Fruit fly (Drosophila melanogaster) whole organism, pupa: Measurements from ENCODE around the gene CG12289.

Experiments used
- CG10348 ChIP-seq: fragments of 200-800 bp; sonication (Bioruptor generic); IDR thresholded peaks from 2 replicates; pipeline ENCODE4 v1.3.6; 2022; ENCODE audit warnings: missing biosample characterization, missing genetic modification characterization
- CG12605 ChIP-seq: fragments of 200-800 bp; sonication (Bioruptor generic); IDR thresholded peaks from 2 replicates; pipeline ENCODE4 v1.3.6; 2022; ENCODE audit warnings: missing biosample characterization, missing genetic modification characterization
- CG13204 ChIP-seq: fragments of 200-800 bp; sonication (Bioruptor generic); optimal IDR thresholded peaks from 2 replicates; lab custom pipeline; 2018; ENCODE audit warnings: missing biosample characterization, mild to moderate bottlenecking, missing genetic modification characterization, moderate library complexity
- CG14655 ChIP-seq: fragments of 200-800 bp; sonication (Bioruptor generic); optimal IDR thresholded peaks from 3 replicates; lab custom pipeline; 2017; ENCODE audit warnings: mild to moderate bottlenecking, missing biosample characterization, missing genetic modification reagents, missing genetic modification characterization
- CG15710 ChIP-seq: fragments of 200-800 bp; sonication (Bioruptor generic); optimal IDR thresholded peaks from 2 replicates; lab custom pipeline; 2018; ENCODE audit warnings: missing biosample characterization, mild to moderate bottlenecking, missing genetic modification characterization, moderate library complexity
- CG17806 ChIP-seq: fragments of 200-800 bp; sonication (Bioruptor generic); optimal IDR thresholded peaks from 2 replicates; lab custom pipeline; 2018; ENCODE audit warnings: missing biosample characterization, mild to moderate bottlenecking, missing genetic modification characterization, moderate library complexity
- CG32121 ChIP-seq: fragments of 200-800 bp; sonication (Bioruptor generic); IDR thresholded peaks from 2 replicates; pipeline ENCODE4 v1.3.6; 2022; ENCODE audit warnings: missing biosample characterization, missing genetic modification characterization
- CG34367 ChIP-seq: fragments of 200-800 bp; sonication (Bioruptor generic); optimal IDR thresholded peaks from 2 replicates; lab custom pipeline; 2018; ENCODE audit warnings: missing biosample characterization, mild to moderate bottlenecking, missing genetic modification characterization
- CG4496 ChIP-seq: fragments of 200-800 bp; sonication (Bioruptor generic); IDR thresholded peaks from 3 replicates; pipeline ENCODE4 v1.3.6; 2022; ENCODE audit warnings: missing biosample characterization, missing genetic modification characterization
- CG8159 ChIP-seq: fragments of 200-800 bp; sonication (Bioruptor generic); optimal IDR thresholded peaks from 3 replicates; lab custom pipeline; 2018; ENCODE audit warnings: missing biosample characterization, mild to moderate bottlenecking, missing genetic modification characterization, moderate library complexity
- CG8301 ChIP-seq: fragments of 200-800 bp; sonication (Bioruptor generic); optimal IDR thresholded peaks from 2 replicates; lab custom pipeline; 2018; ENCODE audit warnings: missing biosample characterization, mild to moderate bottlenecking, missing genetic modification characterization
- CG9948 ChIP-seq: fragments of 200-800 bp; sonication (Bioruptor generic); optimal IDR thresholded peaks from 2 replicates; lab custom pipeline; 2018; ENCODE audit warnings: missing biosample characterization, mild to moderate bottlenecking, missing genetic modification characterization, moderate library complexity
- D1 ChIP-seq: fragments of 200-800 bp; sonication (Bioruptor generic); optimal IDR thresholded peaks from 2 replicates; lab custom pipeline; 2018; ENCODE audit warnings: missing biosample characterization, mild to moderate bottlenecking, missing genetic modification characterization, moderate library complexity
- EcR ChIP-seq: fragments of 200-800 bp; sonication (Bioruptor generic); optimal IDR thresholded peaks from 3 replicates; lab custom pipeline; 2019; ENCODE audit warnings: missing biosample characterization, missing genetic modification characterization, mild to moderate bottlenecking, moderate library complexity, missing genetic modification reagents
- Ets98B ChIP-seq: fragments of 200-800 bp; sonication (Bioruptor generic); IDR thresholded peaks from 2 replicates; pipeline ENCODE4 v1.3.6; 2022; ENCODE audit warnings: missing biosample characterization, missing genetic modification characterization
- Pif1A ChIP-seq: fragments of 200-800 bp; sonication (Bioruptor generic); optimal IDR thresholded peaks from 3 replicates; lab custom pipeline; 2016; ENCODE audit warnings: missing biosample characterization, missing genetic modification characterization
- Pif1B ChIP-seq: fragments of 200-800 bp; sonication (Bioruptor generic); optimal IDR thresholded peaks from 3 replicates; lab custom pipeline; 2016; ENCODE audit warnings: missing biosample characterization, missing genetic modification characterization
- Snoo ChIP-seq: fragments of 200-800 bp; sonication (Bioruptor generic); optimal IDR thresholded peaks from 3 replicates; lab custom pipeline; 2017; ENCODE audit warnings: missing biosample characterization, mild to moderate bottlenecking, missing genetic modification characterization, inconsistent platforms
- fd96Ca ChIP-seq: fragments of 200-800 bp; sonication (Bioruptor generic); IDR thresholded peaks from 3 replicates; pipeline ENCODE4 v1.3.6; 2022; ENCODE audit warnings: missing biosample characterization, missing genetic modification characterization
- gl ChIP-seq: fragments of 200-800 bp; sonication (Bioruptor generic); optimal IDR thresholded peaks from 2 replicates; lab custom pipeline; 2018; ENCODE audit warnings: missing biosample characterization, mild to moderate bottlenecking, missing genetic modification characterization
- rn ChIP-seq: fragments of 200-800 bp; sonication (Bioruptor generic); IDR thresholded peaks from 2 replicates; pipeline ENCODE4 v1.3.6; 2022; ENCODE audit warnings: missing biosample characterization, missing genetic modification characterization

CG12289 gene

DNA sequence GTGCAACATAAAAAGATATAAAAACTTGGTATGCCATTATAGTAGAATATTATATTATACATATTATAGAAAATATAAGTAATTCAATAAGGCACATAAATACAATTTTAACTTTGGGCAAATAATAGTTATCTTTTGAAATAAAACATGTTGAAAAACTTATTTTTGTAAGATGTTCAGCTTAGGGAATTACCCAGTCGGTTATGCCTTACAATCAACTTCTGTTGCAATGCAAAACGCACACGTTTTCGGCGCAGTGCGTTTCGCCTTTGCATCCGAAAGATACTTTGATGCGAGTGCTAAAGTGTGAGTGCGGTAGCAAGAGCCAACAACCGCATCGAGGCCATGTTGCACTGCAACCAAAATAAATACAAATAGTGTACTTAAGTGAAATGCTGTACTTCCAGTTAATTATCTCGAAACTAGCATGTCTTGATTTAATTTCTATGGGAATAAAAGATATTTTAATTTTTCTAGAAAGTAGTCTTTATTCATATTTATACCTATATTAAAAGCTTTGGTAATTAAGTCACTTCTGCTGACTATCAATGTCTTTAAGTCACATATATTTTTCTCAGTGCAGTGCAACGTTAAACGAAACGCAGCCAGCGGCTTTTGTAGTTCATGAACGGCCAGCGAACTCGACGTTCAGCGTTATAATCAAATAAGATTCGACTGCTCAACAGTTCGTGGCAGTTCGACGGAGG, 11.1 kb downstream of the CG12289 start:
- TF ChIP-seq gl (tag; lab: Kevin White, UChicago) = peak; percentile 49
- peak; percentile 84 for TF ChIP-seq Pif1A (GFP tag; lab: Kevin White, UChicago)
- peak; percentile 93 for TF ChIP-seq CG32121 (GFP tag; lab: Robert Waterston, UW)
- peak; percentile 64 for TF ChIP-seq CG12605
- TF ChIP-seq CG14655 (GFP tag; lab: Kevin White, UChicago) = peak; percentile 92
- peak; percentile 99 for TF ChIP-seq EcR (GFP tag; lab: Kevin White, UChicago)
- TF ChIP-seq CG15710 (tag; lab: Kevin White, UChicago) = peak; percentile 80
- TF ChIP-seq CG4496 = peak; percentile 93
- TF ChIP-seq CG10348 (GFP tag; lab: Robert Waterston, UW) = no peak; the same call in 1 of the 2 replicates
- peak; percentile 93 for TF ChIP-seq CG8301 (tag; lab: Kevin White, UChicago)
- peak; percentile 83 for TF ChIP-seq fd96Ca (GFP tag; lab: Robert Waterston, UW)
- peak; percentile 90 for TF ChIP-seq CG8159 (tag; lab: Kevin White, UChicago)
- peak; percentile 12 for TF ChIP-seq CG34367 (tag; lab: Kevin White, UChicago)
- TF ChIP-seq D1 (tag; lab: Kevin White, UChicago) = peak; percentile 79
- peak; percentile 56; the same call in 1 of the 2 replicates for TF ChIP-seq rn
- TF ChIP-seq CG9948 (tag; lab: Kevin White, UChicago) = peak; percentile 89
- TF ChIP-seq CG13204 (GFP tag; lab: Kevin White, UChicago) = peak; percentile 44
- TF ChIP-seq Pif1B (GFP tag; lab: Kevin White, UChicago) = peak; percentile 74
- TF ChIP-seq Snoo (tag; lab: Kevin White, UChicago) = peak; percentile 18
- TF ChIP-seq Ets98B = peak; percentile 90
- peak; percentile 89 for TF ChIP-seq CG17806 (tag; lab: Kevin White, UChicago)
- TF ChIP-seq, all 21 proteins: peak for 20

DNA sequence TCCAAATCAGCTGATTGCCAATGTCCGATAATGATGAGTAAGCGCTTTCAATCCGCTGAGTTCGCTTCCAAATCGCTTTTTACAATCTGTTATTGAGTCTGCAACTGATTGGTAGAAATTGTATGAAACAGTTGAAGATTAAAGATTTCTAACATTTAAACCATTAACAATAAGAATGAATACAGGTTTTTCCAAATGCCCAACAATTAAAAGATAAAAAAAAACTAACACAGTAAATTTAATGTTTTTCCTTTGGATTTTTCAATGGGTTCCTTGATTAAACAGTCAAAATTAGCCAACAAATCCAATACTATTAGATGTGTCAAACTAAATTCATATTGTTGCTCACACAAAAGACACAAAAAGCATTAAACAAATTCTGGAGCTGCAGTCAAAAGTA, 13.4 kb downstream of the CG12289 start, which contains the start of gene CG7557:
CG7557 (plus strand) TSS at position 301 of the 400 bp plus-strand sequence.
- no peak for TF ChIP-seq Pif1A (GFP tag; lab: Kevin White, UChicago)
- TF ChIP-seq Pif1B (GFP tag; lab: Kevin White, UChicago) = no peak
- no peak for TF ChIP-seq rn
- no peak for TF ChIP-seq CG13204 (GFP tag; lab: Kevin White, UChicago)
- no peak for TF ChIP-seq Ets98B
- no peak for TF ChIP-seq CG15710 (tag; lab: Kevin White, UChicago)
- no peak for TF ChIP-seq CG14655 (GFP tag; lab: Kevin White, UChicago)
- no peak for TF ChIP-seq CG8159 (tag; lab: Kevin White, UChicago)
- TF ChIP-seq CG10348 (GFP tag; lab: Robert Waterston, UW) = no peak
- TF ChIP-seq CG12605 = no peak
- TF ChIP-seq CG17806 (tag; lab: Kevin White, UChicago) = no peak
- TF ChIP-seq, all 21 proteins: peak for 0

DNA sequence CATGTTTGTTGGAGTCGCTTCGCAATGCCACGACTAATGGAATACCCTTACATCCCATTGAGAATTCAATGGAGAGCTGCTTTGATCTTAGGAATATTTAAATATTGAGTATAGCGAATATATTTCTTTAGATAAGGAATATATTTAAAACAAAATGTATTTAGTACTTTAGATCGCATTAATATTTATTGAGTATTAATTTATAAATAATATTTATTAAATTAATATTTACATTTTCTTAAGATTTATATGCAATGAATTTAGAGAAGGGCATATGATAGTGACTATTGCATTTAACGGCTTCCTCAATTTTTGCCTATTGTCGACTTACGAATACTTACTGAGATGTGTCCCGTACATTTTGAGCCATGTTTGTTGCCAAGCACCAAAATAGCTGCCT, 14.1 kb downstream of the CG12289 start:
- TF ChIP-seq CG12605 (no peak), D1 (tag; lab: Kevin White, UChicago) (no peak), CG13204 (GFP tag; lab: Kevin White, UChicago) (no peak), CG17806 (tag; lab: Kevin White, UChicago) (no peak), CG8301 (tag; lab: Kevin White, UChicago) (peak; percentile 28), Pif1B (GFP tag; lab: Kevin White, UChicago) (peak; percentile 1), Pif1A (GFP tag; lab: Kevin White, UChicago) (no peak), CG4496 (no peak; the same call in 2 of the 3 replicates), Snoo (tag; lab: Kevin White, UChicago) (no peak), EcR (GFP tag; lab: Kevin White, UChicago) (no peak), gl (tag; lab: Kevin White, UChicago) (no peak), CG15710 (tag; lab: Kevin White, UChicago) (peak; percentile 31), Ets98B (no peak), rn (no peak), CG10348 (GFP tag; lab: Robert Waterston, UW) (no peak), CG8159 (tag; lab: Kevin White, UChicago) (peak; percentile 46), CG34367 (tag; lab: Kevin White, UChicago) (no peak), CG32121 (GFP tag; lab: Robert Waterston, UW) (0 out of 2 replicates have a peak, but pooled peaks have one; percentile 8), CG9948 (tag; lab: Kevin White, UChicago) (peak; percentile 21), CG14655 (GFP tag; lab: Kevin White, UChicago) (peak; percentile 77), fd96Ca (GFP tag; lab: Robert Waterston, UW) (no peak)

DNA sequence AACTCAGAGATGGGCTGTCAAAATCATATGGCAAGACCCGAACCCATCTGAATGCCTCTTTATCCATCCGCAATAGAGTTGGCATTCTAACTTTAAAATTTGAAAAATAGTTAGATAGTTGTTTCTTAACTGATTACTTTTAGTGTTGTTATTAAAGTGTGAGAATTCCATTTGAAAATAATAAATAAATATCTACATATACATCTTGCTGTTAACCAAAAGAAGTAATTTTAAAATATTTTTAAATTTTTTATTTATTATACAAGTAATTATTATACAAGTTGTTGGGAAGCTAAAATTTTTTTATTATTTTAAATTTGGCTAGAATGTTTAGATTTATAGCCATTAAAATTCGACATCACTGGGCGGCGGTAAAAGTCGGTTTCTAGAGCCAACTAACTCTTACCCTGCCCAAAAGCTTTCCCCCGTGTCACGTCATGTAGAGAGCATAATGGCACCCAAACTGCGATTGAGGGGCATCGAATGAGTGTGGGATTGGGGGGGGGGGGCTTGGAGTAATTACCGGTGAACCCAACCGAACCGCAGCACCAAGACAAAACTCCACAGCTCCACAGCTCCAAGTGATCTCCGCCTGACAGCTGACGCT, 14.7 kb downstream of the CG12289 start:
- no peak for TF ChIP-seq rn
- no peak for TF ChIP-seq gl (tag; lab: Kevin White, UChicago)
- peak; percentile 45 for TF ChIP-seq CG14655 (GFP tag; lab: Kevin White, UChicago)
- no peak for TF ChIP-seq CG12605
- TF ChIP-seq CG17806 (tag; lab: Kevin White, UChicago) = no peak
- no peak for TF ChIP-seq CG8159 (tag; lab: Kevin White, UChicago)
- TF ChIP-seq CG8301 (tag; lab: Kevin White, UChicago) = peak; percentile 37
- no peak for TF ChIP-seq Pif1B (GFP tag; lab: Kevin White, UChicago)
- no peak for TF ChIP-seq Pif1A (GFP tag; lab: Kevin White, UChicago)
- 0 out of 3 replicates have a peak, but pooled peaks have one; percentile 30 for TF ChIP-seq fd96Ca (GFP tag; lab: Robert Waterston, UW)
- TF ChIP-seq CG13204 (GFP tag; lab: Kevin White, UChicago) = no peak
- TF ChIP-seq CG34367 (tag; lab: Kevin White, UChicago) = no peak
- TF ChIP-seq CG32121 (GFP tag; lab: Robert Waterston, UW) = no peak
